Worm (Caenorhabditis elegans) whole organism, L4 larva: ENCODE measurements around the gene F09E5.11.

ENCODE experiments used
- F26F4.8 ChIP-seq: fragments of 200-800 bp; sonication (Bioruptor generic); conservative IDR thresholded peaks from 2 replicates; pipeline ENCODE4 v1.3.6; 2022; ENCODE audit warnings: missing genetic modification characterization, missing compliant biosample characterization
- F49E8.2 ChIP-seq: sonication (generic microtip); optimal IDR thresholded peaks from 2 replicates; lab custom pipeline; 2016; ENCODE audit warnings: missing compliant biosample characterization, mild to moderate bottlenecking, missing genetic modification characterization, borderline replicate concordance
- Y75B8A.6 ChIP-seq: fragments of 200-800 bp; sonication (Bioruptor generic); IDR thresholded peaks from 2 replicates; pipeline ENCODE4 v1.3.6; 2022; ENCODE audit warnings: missing genetic modification reagents, missing genetic modification characterization, missing compliant biosample characterization
- fos-1 ChIP-seq: fragments of 150-350 bp; optimal IDR thresholded peaks from 2 replicates; lab custom pipeline; 2014; ENCODE audit warnings: missing biosample characterization, missing genetic modification characterization
- mdt-29 ChIP-seq: fragments of 200-800 bp; sonication (Bioruptor generic); IDR thresholded peaks from 2 replicates; pipeline ENCODE4 v1.3.6; 2022; ENCODE audit warnings: missing genetic modification reagents, missing genetic modification characterization, missing compliant biosample characterization
- mep-1 ChIP-seq: fragments of 150-350 bp; sonication (generic microtip); optimal IDR thresholded peaks from 3 replicates; lab custom pipeline; 2014; ENCODE audit warnings: missing biosample characterization, missing genetic modification characterization
- mes-2 ChIP-seq: sonication (generic microtip); optimal IDR thresholded peaks from 2 replicates; lab custom pipeline; 2016; ENCODE audit warnings: missing genotype, mild to moderate bottlenecking, missing genetic modification characterization, missing compliant biosample characterization; ENCODE audit not compliant: poor library complexity, severe bottlenecking
- pha-4 ChIP-seq, 2 experiments: fragments of 150-350 bp in 1 of 2; fragments of 200-800 bp in 1 of 2; sonication (Bioruptor generic) in 1 of 2; IDR thresholded peaks in 1 of 2; optimal IDR thresholded peaks in 1 of 2; 2 replicates each; pipeline versions ENCODE4 v1.3.6 to Lab custom; 2014 to 2022; ENCODE audit warnings: missing genetic modification characterization in 2 of 2, missing genetic modification reagents in 2 of 2, missing biosample characterization in 1 of 2, missing compliant biosample characterization in 1 of 2
- pqm-1 ChIP-seq: sonication (generic microtip); optimal IDR thresholded peaks from 2 replicates; lab custom pipeline; 2017; ENCODE audit warnings: missing biosample characterization, missing genetic modification characterization
- snpc-4 ChIP-seq: fragments of 150-350 bp; optimal IDR thresholded peaks from 2 replicates; lab custom pipeline; 2014; ENCODE audit warnings: missing biosample characterization, missing genetic modification characterization
- unc-39 ChIP-seq: sonication (generic microtip); optimal IDR thresholded peaks from 2 replicates; lab custom pipeline; 2017; ENCODE audit warnings: missing biosample characterization, missing genetic modification characterization
- vab-7 ChIP-seq: fragments of 200-800 bp; sonication (Bioruptor generic); IDR thresholded peaks from 2 replicates; pipeline ENCODE4 v1.3.6; 2022; ENCODE audit warnings: missing genetic modification reagents, missing genetic modification characterization, missing compliant biosample characterization

DNA sequence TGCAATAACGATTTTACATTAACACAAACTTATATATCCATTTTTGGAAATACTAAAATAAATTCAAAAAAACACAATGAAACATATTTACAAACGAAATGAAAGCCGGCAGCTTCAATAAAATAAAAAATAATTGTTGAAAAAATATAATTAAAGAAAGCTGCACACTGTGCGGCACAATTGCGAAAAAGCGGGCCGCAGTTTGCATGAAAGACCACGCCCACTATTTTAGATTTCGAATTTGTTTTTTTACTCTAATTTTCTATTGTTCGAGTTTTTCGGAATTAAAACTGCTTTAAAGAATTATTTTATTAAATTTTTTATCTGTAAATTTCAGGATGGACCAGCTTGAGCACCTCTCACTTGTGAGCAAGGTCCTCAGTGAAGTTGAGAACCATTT is 41.2 kb upstream of the F09E5.11 start, which contains the start of gene mog-5:
- TF ChIP-seq unc-39 (tag; lab: Kevin White, UChicago) (no peak), fos-1 (tag; lab: Kevin White, UChicago) (no peak), mes-2 (tag; lab: Kevin White, UChicago) (peak; percentile 77), pqm-1 (no peak), vab-7 (GFP tag; lab: Robert Waterston, UW) (no peak), F26F4.8 (GFP tag; lab: Robert Waterston, UW) (no peak), mdt-29 (GFP tag; lab: Robert Waterston, UW) (no peak), snpc-4 (tag; lab: Kevin White, UChicago) (no peak), Y75B8A.6 (GFP tag; lab: Robert Waterston, UW) (no peak), F49E8.2 (tag; lab: Kevin White, UChicago) (no peak), pha-4 (GFP tag; IDR thresholded peaks at IDR 0.05; lab: Robert Waterston, UW) (no peak), pha-4 (tag; optimal IDR thresholded peaks at IDR 0.05; lab: Kevin White, UChicago) (peak; percentile 25), mep-1 (no peak)
